Fruit fly (Drosophila melanogaster): Measurements from ENCODE around the gene CG14551.

CG14551 gene

dm6 chr3R:26037899-26038298 is 24.9 kb downstream of the CG14551 start:
- TF ChIP-seq CG11560 (tag; IDR thresholded peaks at IDR 0.05) (no peak), CG1832 (GFP tag; optimal IDR thresholded peaks at IDR 0.05) (no peak), Elba2 (GFP tag; optimal IDR thresholded peaks at IDR 0.05) (peak; percentile 75), insv (GFP tag; optimal IDR thresholded peaks at IDR 0.05) (peak in 1 of 2 experiments; percentile 51)

- TF ChIP-seq gfzf (GFP tag; optimal IDR thresholded peaks at IDR 0.05) (no peak), vnd (GFP tag; IDR thresholded peaks at IDR 0.05; ENCODE audit: partially characterized antibody) (no peak), Dek (tag; optimal IDR thresholded peaks at IDR 0.05) (peak; percentile 57), CG3726 (GFP tag; IDR thresholded peaks at IDR 0.05) (no peak), CG15514 (GFP tag; optimal IDR thresholded peaks at IDR 0.05) (no peak), BEAF-32 (GFP tag; optimal IDR thresholded peaks at IDR 0.05) (peak; percentile 2), CG2712 (tag; optimal IDR thresholded peaks at IDR 0.05) (peak; percentile 98), CG10274 (GFP tag; optimal IDR thresholded peaks at IDR 0.05) (peak; percentile 59), mam (GFP tag; optimal IDR thresholded peaks at IDR 0.05) (peak; percentile 30), Scr (GFP tag; IDR thresholded peaks at IDR 0.05; ENCODE audit: partially characterized antibody) (no peak), pnt (GFP tag; optimal IDR thresholded peaks at IDR 0.05) (peak; percentile 74), Bdp1 (GFP tag; optimal IDR thresholded peaks at IDR 0.05) (peak; percentile 34), klu (GFP tag; IDR thresholded peaks at IDR 0.05) (no peak), CG1603 (tag; optimal IDR thresholded peaks at IDR 0.05) (peak; percentile 70), cg (GFP tag; optimal IDR thresholded peaks at IDR 0.05) (peak; percentile 64), CG6254 (GFP tag; optimal IDR thresholded peaks at IDR 0.05) (peak; percentile 95), CG7745 (tag; optimal IDR thresholded peaks at IDR 0.05) (peak; percentile 76), CG13775 (GFP tag; optimal IDR thresholded peaks at IDR 0.05) (peak; percentile 91), caup (GFP tag; optimal IDR thresholded peaks at IDR 0.05; ENCODE audit: severe bottlenecking) (peak; percentile 37), ftz-f1 (GFP tag; optimal IDR thresholded peaks at IDR 0.05) (no peak), GATAe (GFP tag; conservative IDR thresholded peaks at IDR 0.05) (no peak), dmrt99B (tag; optimal IDR thresholded peaks at IDR 0.05) (peak; percentile 93), CG14050 (GFP tag; IDR thresholded peaks at IDR 0.05) (no peak), CG17802 (tag; optimal IDR thresholded peaks at IDR 0.05) (peak; percentile 64), sr (GFP tag; IDR thresholded peaks at IDR 0.05) (no peak), Ravus (GFP tag; IDR thresholded peaks at IDR 0.05) (no peak), slp2 (GFP tag; optimal IDR thresholded peaks at IDR 0.05) (peak; percentile 73), cas (GFP tag; IDR thresholded peaks at IDR 0.05) (no peak), tx (GFP tag; optimal IDR thresholded peaks at IDR 0.05) (peak; percentile 69), luna (GFP tag; optimal IDR thresholded peaks at IDR 0.05) (no peak), Max (GFP tag; optimal IDR thresholded peaks at IDR 0.05) (peak; percentile 40), Nf-YA (GFP tag; IDR thresholded peaks at IDR 0.05) (no peak), NC2β (GFP tag; optimal IDR thresholded peaks at IDR 0.05) (peak; percentile 71), her (GFP tag; optimal IDR thresholded peaks at IDR 0.05) (peak; percentile 26), CG18599 (GFP tag; optimal IDR thresholded peaks at IDR 0.05) (peak; percentile 78), croc (GFP tag; conservative IDR thresholded peaks at IDR 0.05) (peak; percentile 88), CG8388 (GFP tag; optimal IDR thresholded peaks at IDR 0.05) (peak; percentile 95), mirr (GFP tag; optimal IDR thresholded peaks at IDR 0.05) (no peak), Chrac-16 (GFP tag; optimal IDR thresholded peaks at IDR 0.05) (peak; percentile 86), CG8089 (GFP tag; optimal IDR thresholded peaks at IDR 0.05) (peak; percentile 73), CG1529 (GFP tag; optimal IDR thresholded peaks at IDR 0.05) (peak; percentile 96), CG4730 (GFP tag; IDR thresholded peaks at IDR 0.05) (no peak; the same call in 1 of the 2 replicates)
Observed at dm6 chr3R:26036153-26037144, 26.4 kb downstream of the CG14551 start.

All from whole organism, embryonic.